Worm (Caenorhabditis elegans): ENCODE measurements around the gene D2096.11.
"Not testable (repeated sequence)": the region's sequence is repeated elsewhere in the genome, so short reads cannot be mapped to it uniquely, and the experiment has no call there.

ce11 chrIV:8352036-8352435 is 42.0 kb downstream of the D2096.11 start, which contains the start of gene F17E9.16:
- TF ChIP-seq nhr-42 (GFP tag; IDR thresholded peaks at IDR 0.05); unc-39 (tag; optimal IDR thresholded peaks at IDR 0.05); pha-4 (GFP tag; IDR thresholded peaks at IDR 0.05); pha-4 (tag; optimal IDR thresholded peaks at IDR 0.05); daf-19 (GFP tag; conservative IDR thresholded peaks at IDR 0.05); nhr-237 (tag; optimal IDR thresholded peaks at IDR 0.05); dpl-1 (GFP tag; optimal IDR thresholded peaks at IDR 0.05); nhr-77 (tag; optimal IDR thresholded peaks at IDR 0.05); ztf-7 (tag; optimal IDR thresholded peaks at IDR 0.05): not testable (repeated sequence)
